Worm (Caenorhabditis elegans): Measurements from ENCODE around the gene ZK637.14.

ZK637.14 gene

ce11 chrIII:8888956-8889355 is at the start of gene ZK637.14:
TSS of gene ZK637.14 (minus strand) at chrIII:8889156.
- peak; percentile 92 for TF ChIP-seq skn-1 (tag; optimal IDR thresholded peaks at IDR 0.05)
- TF ChIP-seq jun-1 (tag; optimal IDR thresholded peaks at IDR 0.05), result peak; percentile 41
- no peak for TF ChIP-seq ceh-9 (tag; optimal IDR thresholded peaks at IDR 0.05)
- no peak for TF ChIP-seq ceh-16 (tag; optimal IDR thresholded peaks at IDR 0.05)
- TF ChIP-seq aly-2 (tag; optimal IDR thresholded peaks at IDR 0.05), result no peak
- no peak for TF ChIP-seq ztf-4 (tag; optimal IDR thresholded peaks at IDR 0.05)
- no peak for TF ChIP-seq elt-1 (tag; optimal IDR thresholded peaks at IDR 0.05)
- TF ChIP-seq nhr-11 (tag; optimal IDR thresholded peaks at IDR 0.05), result no peak
- no peak for TF ChIP-seq zag-1 (tag; optimal IDR thresholded peaks at IDR 0.05)
- no peak for TF ChIP-seq elt-3 (tag; optimal IDR thresholded peaks at IDR 0.05)
- TF ChIP-seq nhr-77 (tag; optimal IDR thresholded peaks at IDR 0.05), result no peak
- no peak for TF ChIP-seq ama-1 (optimal IDR thresholded peaks at IDR 0.05)
- no peak for TF ChIP-seq mml-1 (tag; optimal IDR thresholded peaks at IDR 0.05)
- TF ChIP-seq fkh-10 (GFP tag; optimal IDR thresholded peaks at IDR 0.05), result no peak
- peak; percentile 47 for TF ChIP-seq snpc-4 (tag; optimal IDR thresholded peaks at IDR 0.05)
- TF ChIP-seq lin-39 (tag; optimal IDR thresholded peaks at IDR 0.05), result peak; percentile 8
- TF ChIP-seq R02D3.7 (tag; optimal IDR thresholded peaks at IDR 0.05), result no peak
- TF ChIP-seq nhr-43 (tag; optimal IDR thresholded peaks at IDR 0.05; ENCODE audit: poor library complexity, severe bottlenecking), result no peak
- TF ChIP-seq unc-39 (tag; optimal IDR thresholded peaks at IDR 0.05), result no peak
- peak; percentile 20 for TF ChIP-seq egl-5 (tag; optimal IDR thresholded peaks at IDR 0.05)
- no peak for TF ChIP-seq ztf-11 (tag; optimal IDR thresholded peaks at IDR 0.05)
- peak; percentile 22 for TF ChIP-seq nhr-25 (tag; optimal IDR thresholded peaks at IDR 0.05)
- TF ChIP-seq lsy-12 (tag; optimal IDR thresholded peaks at IDR 0.05), result no peak
- no peak for TF ChIP-seq mdl-1 (tag; optimal IDR thresholded peaks at IDR 0.05)
- TF ChIP-seq egl-27 (tag; optimal IDR thresholded peaks at IDR 0.05), result no peak
- peak; percentile 77 for TF ChIP-seq nfya-1 (tag; optimal IDR thresholded peaks at IDR 0.05; ENCODE audit: insufficient read depth)
- TF ChIP-seq hmg-11 (tag; optimal IDR thresholded peaks at IDR 0.05), result peak; percentile 26
- TF ChIP-seq sea-2 (GFP tag; optimal IDR thresholded peaks at IDR 0.05), result no peak
- TF ChIP-seq nhr-12 (tag; optimal IDR thresholded peaks at IDR 0.05), result no peak
- TF ChIP-seq fkh-2 (tag; optimal IDR thresholded peaks at IDR 0.05), result no peak
- peak; percentile 19 for TF ChIP-seq nhr-23 (tag; optimal IDR thresholded peaks at IDR 0.05)
- TF ChIP-seq tbx-2 (tag; optimal IDR thresholded peaks at IDR 0.05), result no peak
- TF ChIP-seq nhr-76 (tag; optimal IDR thresholded peaks at IDR 0.05), result no peak
- peak; percentile 65 for TF ChIP-seq pqm-1 (tag; optimal IDR thresholded peaks at IDR 0.05)
- TF ChIP-seq lin-15B (tag; optimal IDR thresholded peaks at IDR 0.05), result peak; percentile 49
- no peak for TF ChIP-seq nhr-237 (tag; optimal IDR thresholded peaks at IDR 0.05)
- TF ChIP-seq fos-1 (tag; optimal IDR thresholded peaks at IDR 0.05), result no peak
- peak; percentile 30 for TF ChIP-seq elt-2 (tag; optimal IDR thresholded peaks at IDR 0.05)
- TF ChIP-seq ceh-28 (tag; optimal IDR thresholded peaks at IDR 0.05), result no peak
- no peak for TF ChIP-seq unc-62 (GFP tag; optimal IDR thresholded peaks at IDR 0.05)
- no peak for TF ChIP-seq ZK546.5 (tag; optimal IDR thresholded peaks at IDR 0.05)
- peak; percentile 59 for TF ChIP-seq pha-4 (tag; optimal IDR thresholded peaks at IDR 0.05)
- no peak for TF ChIP-seq nhr-28 (tag; optimal IDR thresholded peaks at IDR 0.05)

DNA sequence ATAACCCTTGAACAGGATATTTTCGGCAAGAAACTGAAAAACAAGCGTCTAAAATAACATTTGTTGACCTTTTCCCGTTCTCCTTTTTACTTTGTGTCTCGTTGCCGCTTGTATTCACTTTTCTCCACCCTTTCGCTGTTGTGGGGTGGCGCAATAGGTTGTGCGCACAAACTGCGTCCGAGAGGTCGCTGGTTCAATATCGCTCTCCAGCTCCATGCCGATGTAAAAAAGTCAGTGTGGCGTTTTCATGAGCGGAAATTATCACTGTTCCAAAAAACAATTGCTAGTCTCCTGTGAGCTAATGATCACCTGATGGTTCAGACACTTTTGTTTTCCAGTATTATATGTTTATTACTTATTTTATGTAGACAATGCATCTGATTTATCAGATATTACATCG is 48.6 kb upstream of the ZK637.14 start:
- TF ChIP-seq pqm-1 (tag; optimal IDR thresholded peaks at IDR 0.05), result no peak
- TF ChIP-seq ztf-11 (tag; optimal IDR thresholded peaks at IDR 0.05), result no peak
- TF ChIP-seq snpc-4 (tag; optimal IDR thresholded peaks at IDR 0.05), result peak; percentile 41
- no peak for TF ChIP-seq eor-1 (tag; optimal IDR thresholded peaks at IDR 0.05)
- TF ChIP-seq nfya-1 (tag; optimal IDR thresholded peaks at IDR 0.05; ENCODE audit: insufficient read depth), result peak; percentile 71
- TF ChIP-seq nhr-43 (tag; optimal IDR thresholded peaks at IDR 0.05; ENCODE audit: poor library complexity, severe bottlenecking), result peak; percentile 72
- TF ChIP-seq lin-15B (tag; optimal IDR thresholded peaks at IDR 0.05), result peak; percentile 39
- TF ChIP-seq unc-62 (GFP tag; optimal IDR thresholded peaks at IDR 0.05), result no peak
- peak; percentile 67 for TF ChIP-seq tbx-2 (tag; optimal IDR thresholded peaks at IDR 0.05)
- TF ChIP-seq fkh-10 (GFP tag; optimal IDR thresholded peaks at IDR 0.05), result no peak
- TF ChIP-seq ZK546.5 (tag; optimal IDR thresholded peaks at IDR 0.05), result no peak
- peak; percentile 62 for TF ChIP-seq elt-2 (tag; optimal IDR thresholded peaks at IDR 0.05)
- no peak for TF ChIP-seq zag-1 (tag; optimal IDR thresholded peaks at IDR 0.05)
- peak; percentile 65 for TF ChIP-seq lsy-12 (tag; optimal IDR thresholded peaks at IDR 0.05)
- peak; percentile 20 for TF ChIP-seq egl-27 (tag; optimal IDR thresholded peaks at IDR 0.05)
- peak; percentile 26 for TF ChIP-seq nhr-25 (tag; optimal IDR thresholded peaks at IDR 0.05)
- no peak for TF ChIP-seq jun-1 (tag; optimal IDR thresholded peaks at IDR 0.05)
- no peak for TF ChIP-seq fkh-2 (tag; optimal IDR thresholded peaks at IDR 0.05)
- TF ChIP-seq elt-3 (tag; optimal IDR thresholded peaks at IDR 0.05), result no peak
- peak; percentile 78 for TF ChIP-seq skn-1 (tag; optimal IDR thresholded peaks at IDR 0.05)
- TF ChIP-seq nhr-76 (tag; optimal IDR thresholded peaks at IDR 0.05), result no peak
- no peak for TF ChIP-seq nhr-77 (tag; optimal IDR thresholded peaks at IDR 0.05)
- TF ChIP-seq fos-1 (tag; optimal IDR thresholded peaks at IDR 0.05), result no peak
- no peak for TF ChIP-seq mml-1 (tag; optimal IDR thresholded peaks at IDR 0.05)
- peak; percentile 57 for TF ChIP-seq egl-5 (tag; optimal IDR thresholded peaks at IDR 0.05)
- TF ChIP-seq nhr-11 (tag; optimal IDR thresholded peaks at IDR 0.05), result no peak
- TF ChIP-seq nhr-67 (tag; optimal IDR thresholded peaks at IDR 0.05), result no peak
- peak; percentile 82 for TF ChIP-seq lin-39 (tag; optimal IDR thresholded peaks at IDR 0.05)
- no peak for TF ChIP-seq aly-2 (tag; optimal IDR thresholded peaks at IDR 0.05)
- no peak for TF ChIP-seq nhr-12 (tag; optimal IDR thresholded peaks at IDR 0.05)
- no peak for TF ChIP-seq R02D3.7 (tag; optimal IDR thresholded peaks at IDR 0.05)
- no peak for TF ChIP-seq nhr-23 (tag; optimal IDR thresholded peaks at IDR 0.05)
- no peak for TF ChIP-seq ceh-16 (tag; optimal IDR thresholded peaks at IDR 0.05)
- TF ChIP-seq pha-4 (tag; optimal IDR thresholded peaks at IDR 0.05), result no peak
- TF ChIP-seq unc-39 (tag; optimal IDR thresholded peaks at IDR 0.05), result no peak
- no peak for TF ChIP-seq mdl-1 (tag; optimal IDR thresholded peaks at IDR 0.05)
- TF ChIP-seq ceh-28 (tag; optimal IDR thresholded peaks at IDR 0.05), result no peak
- peak; percentile 9 for TF ChIP-seq ceh-82 (tag; optimal IDR thresholded peaks at IDR 0.05)
- no peak for TF ChIP-seq ztf-4 (tag; optimal IDR thresholded peaks at IDR 0.05)
- no peak for TF ChIP-seq daf-12 (tag; optimal IDR thresholded peaks at IDR 0.05)
- TF ChIP-seq sea-2 (GFP tag; optimal IDR thresholded peaks at IDR 0.05), result no peak
- no peak for TF ChIP-seq nhr-28 (tag; optimal IDR thresholded peaks at IDR 0.05)

All from whole organism, L3 larva.